Worm (Caenorhabditis elegans) whole organism, mixed stage, embryonic: ENCODE data around the gene srd-13.

Experiments used
- M03D4.4 ChIP-seq: sonication (generic microtip); optimal IDR thresholded peaks from 2 replicates; lab custom pipeline; 2017; ENCODE audit warnings: mild to moderate bottlenecking, missing genetic modification characterization, missing compliant biosample characterization
- bed-3 ChIP-seq: fragments of 200-800 bp; sonication (Bioruptor generic); optimal IDR thresholded peaks from 3 replicates; lab custom pipeline; 2018; ENCODE audit warnings: mild to moderate bottlenecking, missing genetic modification characterization, moderate library complexity, missing compliant biosample characterization
- blmp-1 ChIP-seq: fragments of 150-350 bp; optimal IDR thresholded peaks from 2 replicates; lab custom pipeline; 2014; ENCODE audit warnings: missing biosample characterization, missing genetic modification characterization
- ceh-39 ChIP-seq: fragments of 150-350 bp; optimal IDR thresholded peaks from 2 replicates; lab custom pipeline; 2014; ENCODE audit warnings: missing biosample characterization, missing genetic modification characterization
- ceh-43 ChIP-seq: fragments of 200-800 bp; sonication (Bioruptor generic); optimal IDR thresholded peaks from 2 replicates; lab custom pipeline; 2018; ENCODE audit warnings: mild to moderate bottlenecking, missing genetic modification characterization, moderate library complexity, missing compliant biosample characterization
- ceh-83 ChIP-seq: fragments of 200-800 bp; sonication (Bioruptor generic); optimal IDR thresholded peaks from 2 replicates; lab custom pipeline; 2018; ENCODE audit warnings: mild to moderate bottlenecking, missing genetic modification characterization, missing compliant biosample characterization
- ces-1 ChIP-seq: fragments of 150-350 bp; optimal IDR thresholded peaks from 2 replicates; lab custom pipeline; 2014; ENCODE audit warnings: missing biosample characterization, missing genetic modification reagents, missing genetic modification characterization
- cnd-1 ChIP-seq: fragments of 200-800 bp; sonication (Bioruptor generic); optimal IDR thresholded peaks from 2 replicates; lab custom pipeline; 2018; ENCODE audit warnings: mild to moderate bottlenecking, missing genetic modification characterization, missing compliant biosample characterization
- drap-1 ChIP-seq: fragments of 200-800 bp; sonication (Bioruptor generic); optimal IDR thresholded peaks from 3 replicates; lab custom pipeline; 2018; ENCODE audit warnings: mild to moderate bottlenecking, missing genetic modification characterization, missing compliant biosample characterization
- elt-1 ChIP-seq: sonication (generic microtip); optimal IDR thresholded peaks from 2 replicates; lab custom pipeline; 2017; ENCODE audit warnings: missing genetic modification characterization, mild to moderate bottlenecking, missing compliant biosample characterization, antibody characterized with exemption, moderate library complexity, borderline replicate concordance; ENCODE audit not compliant: insufficient read depth
- elt-3 ChIP-seq: fragments of 150-350 bp; optimal IDR thresholded peaks from 2 replicates; lab custom pipeline; 2014; ENCODE audit warnings: missing biosample characterization, missing genetic modification characterization
- flh-1 ChIP-seq: fragments of 200-800 bp; sonication (Bioruptor generic); optimal IDR thresholded peaks from 2 replicates; lab custom pipeline; 2018; ENCODE audit warnings: mild to moderate bottlenecking, missing genetic modification characterization, moderate library complexity, missing compliant biosample characterization
- ham-2 ChIP-seq: fragments of 200-800 bp; sonication (Bioruptor generic); optimal IDR thresholded peaks from 2 replicates; lab custom pipeline; 2018; ENCODE audit warnings: mild to moderate bottlenecking, missing genetic modification characterization, missing compliant biosample characterization
- hlh-1 ChIP-seq: fragments of 150-350 bp; optimal IDR thresholded peaks from 2 replicates; lab custom pipeline; 2014; ENCODE audit warnings: missing biosample characterization, missing genetic modification reagents, missing genetic modification characterization
- lin-13 ChIP-seq: fragments of 150-350 bp; optimal IDR thresholded peaks from 2 replicates; lab custom pipeline; 2014; ENCODE audit warnings: missing biosample characterization, missing genetic modification characterization
- lin-32 ChIP-seq: fragments of 200-800 bp; sonication (Bioruptor generic); optimal IDR thresholded peaks from 2 replicates; lab custom pipeline; 2018; ENCODE audit warnings: mild to moderate bottlenecking, missing genetic modification characterization, missing compliant biosample characterization
- lsy-2 ChIP-seq: fragments of 150-350 bp; optimal IDR thresholded peaks from 2 replicates; lab custom pipeline; 2014; ENCODE audit warnings: missing biosample characterization, missing genetic modification characterization
- mab-5 ChIP-seq: fragments of 150-350 bp; optimal IDR thresholded peaks from 2 replicates; lab custom pipeline; 2014; ENCODE audit warnings: missing biosample characterization, missing genetic modification characterization
- mep-1 ChIP-seq: fragments of 150-350 bp; optimal IDR thresholded peaks from 2 replicates; lab custom pipeline; 2017; ENCODE audit warnings: missing biosample characterization, missing genetic modification reagents, missing genetic modification characterization, inconsistent platforms
- mls-2 ChIP-seq: sonication (generic microtip); optimal IDR thresholded peaks from 2 replicates; lab custom pipeline; 2016; ENCODE audit warnings: mild to moderate bottlenecking, missing genetic modification characterization, moderate library complexity, missing compliant biosample characterization
- nhr-12 ChIP-seq: fragments of 150-350 bp; optimal IDR thresholded peaks from 2 replicates; lab custom pipeline; 2014; ENCODE audit warnings: missing biosample characterization, missing genetic modification characterization
- nhr-2 ChIP-seq: fragments of 150-350 bp; optimal IDR thresholded peaks from 2 replicates; lab custom pipeline; 2014; ENCODE audit warnings: missing biosample characterization, missing genetic modification characterization
- nhr-237 ChIP-seq: fragments of 150-350 bp; optimal IDR thresholded peaks from 2 replicates; lab custom pipeline; 2014; ENCODE audit warnings: missing biosample characterization, missing genetic modification characterization
- nhr-28 ChIP-seq: fragments of 150-350 bp; optimal IDR thresholded peaks from 2 replicates; lab custom pipeline; 2014; ENCODE audit warnings: missing biosample characterization, missing genetic modification characterization
- nhr-76 ChIP-seq: sonication (generic microtip); optimal IDR thresholded peaks from 2 replicates; lab custom pipeline; 2017; ENCODE audit warnings: missing biosample characterization, missing genetic modification characterization
- pha-4 ChIP-seq: fragments of 150-350 bp; optimal IDR thresholded peaks from 2 replicates; lab custom pipeline; 2018; ENCODE audit warnings: missing biosample characterization, missing genetic modification reagents, missing genetic modification characterization
- sem-2 ChIP-seq: fragments of 200-800 bp; sonication (Bioruptor generic); optimal IDR thresholded peaks from 2 replicates; lab custom pipeline; 2018; ENCODE audit warnings: mild to moderate bottlenecking, missing genetic modification characterization, missing compliant biosample characterization
- sptf-1 ChIP-seq: sonication (generic microtip); optimal IDR thresholded peaks from 2 replicates; lab custom pipeline; 2017; ENCODE audit warnings: mild to moderate bottlenecking, missing genetic modification characterization, moderate library complexity, missing compliant biosample characterization
- tbx-8 ChIP-seq: fragments of 200-800 bp; sonication (Bioruptor generic); optimal IDR thresholded peaks from 2 replicates; lab custom pipeline; 2018; ENCODE audit warnings: mild to moderate bottlenecking, missing genetic modification characterization, moderate library complexity, missing compliant biosample characterization
- unc-120 ChIP-seq: sonication (generic microtip); optimal IDR thresholded peaks from 2 replicates; lab custom pipeline; 2017; ENCODE audit warnings: missing genetic modification characterization, missing compliant biosample characterization; ENCODE audit not compliant: poor library complexity, severe bottlenecking
- unc-39 ChIP-seq: fragments of 150-350 bp; optimal IDR thresholded peaks from 2 replicates; lab custom pipeline; 2014; ENCODE audit warnings: missing biosample characterization, missing genetic modification characterization
- unc-62 ChIP-seq: fragments of 150-350 bp; optimal IDR thresholded peaks from 2 replicates; lab custom pipeline; 2014; ENCODE audit warnings: missing biosample characterization, missing genetic modification reagents, missing genetic modification characterization
- zip-8 ChIP-seq: fragments of 150-350 bp; optimal IDR thresholded peaks from 2 replicates; lab custom pipeline; 2014; ENCODE audit warnings: missing biosample characterization, missing genetic modification characterization
- ztf-11 ChIP-seq: fragments of 150-350 bp; optimal IDR thresholded peaks from 2 replicates; lab custom pipeline; 2014; ENCODE audit warnings: missing biosample characterization, missing genetic modification characterization

srd-13 gene

ce11 chrIV:5630156-5630555, 5.3 kb downstream of the srd-13 start, which contains the start of gene srd-12:
srd-12 (minus strand) TSS chrIV:5630256.
- TF ChIP-seq nhr-28 (tag; lab: Kevin White, UChicago) (no peak), sem-2 (GFP tag; lab: Kevin White, UChicago) (no peak), unc-62 (GFP tag; lab: Kevin White, UChicago) (no peak), lin-13 (no peak), blmp-1 (tag; lab: Kevin White, UChicago) (no peak), flh-1 (GFP tag; lab: Kevin White, UChicago) (no peak), sptf-1 (tag; lab: Kevin White, UChicago) (no peak), hlh-1 (tag; lab: Kevin White, UChicago) (no peak), cnd-1 (no peak), unc-120 (no peak), nhr-12 (tag; lab: Kevin White, UChicago) (no peak), zip-8 (no peak), drap-1 (no peak), unc-39 (no peak), lin-32 (no peak), ztf-11 (no peak), tbx-8 (GFP tag; lab: Kevin White, UChicago) (no peak), mls-2 (tag; lab: Kevin White, UChicago) (no peak), mep-1 (tag; lab: Kevin White, UChicago) (no peak), ces-1 (no peak)

ce11 chrIV:5627056-5627455, 8.4 kb downstream of the srd-13 start, which contains the start of gene srsx-14:
srsx-14 (minus strand) TSS chrIV:5627156.
- no peak for TF ChIP-seq drap-1
- no peak for TF ChIP-seq bed-3 (GFP tag; lab: Kevin White, UChicago)
- no peak for TF ChIP-seq nhr-12 (tag; lab: Kevin White, UChicago)
- TF ChIP-seq nhr-237 (tag; lab: Kevin White, UChicago), result no peak
- TF ChIP-seq flh-1 (GFP tag; lab: Kevin White, UChicago), result no peak
- TF ChIP-seq ceh-43, result no peak
- no peak for TF ChIP-seq ham-2
- no peak for TF ChIP-seq cnd-1
- TF ChIP-seq ceh-39 (tag; lab: Kevin White, UChicago), result no peak
- TF ChIP-seq unc-62 (GFP tag; lab: Kevin White, UChicago), result no peak

ce11 chrIV:5623718-5624117, 11.7 kb downstream of the srd-13 start, which contains the start of gene srsx-15:
srsx-15 (minus strand) TSS chrIV:5623818.
- TF ChIP-seq lin-32 (no peak), unc-39 (no peak), mls-2 (tag; lab: Kevin White, UChicago) (no peak), unc-62 (GFP tag; lab: Kevin White, UChicago) (no peak), mab-5 (no peak), drap-1 (no peak), blmp-1 (tag; lab: Kevin White, UChicago) (no peak), elt-3 (tag; lab: Kevin White, UChicago) (no peak), flh-1 (GFP tag; lab: Kevin White, UChicago) (no peak), M03D4.4 (tag; lab: Kevin White, UChicago) (no peak), sem-2 (GFP tag; lab: Kevin White, UChicago) (no peak), ceh-83 (GFP tag; lab: Kevin White, UChicago) (no peak), tbx-8 (GFP tag; lab: Kevin White, UChicago) (no peak), nhr-28 (tag; lab: Kevin White, UChicago) (no peak), bed-3 (GFP tag; lab: Kevin White, UChicago) (no peak), elt-1 (tag; lab: Kevin White, UChicago) (no peak), lsy-2 (tag; lab: Kevin White, UChicago) (no peak)

- no peak for TF ChIP-seq mep-1 (tag; lab: Kevin White, UChicago)
- no peak for TF ChIP-seq pha-4 (tag; lab: Kevin White, UChicago)
- no peak for TF ChIP-seq flh-1 (GFP tag; lab: Kevin White, UChicago)
- no peak for TF ChIP-seq ces-1
- no peak for TF ChIP-seq ham-2
- TF ChIP-seq lin-13, result no peak
- TF ChIP-seq ztf-11, result no peak
- no peak for TF ChIP-seq mls-2 (tag; lab: Kevin White, UChicago)
- no peak for TF ChIP-seq nhr-76
- TF ChIP-seq tbx-8 (GFP tag; lab: Kevin White, UChicago), result no peak
- no peak for TF ChIP-seq mab-5
- TF ChIP-seq sem-2 (GFP tag; lab: Kevin White, UChicago), result no peak
- no peak for TF ChIP-seq elt-3 (tag; lab: Kevin White, UChicago)
- no peak for TF ChIP-seq sptf-1 (tag; lab: Kevin White, UChicago)
- no peak for TF ChIP-seq nhr-2 (tag; lab: Kevin White, UChicago)
- TF ChIP-seq nhr-28 (tag; lab: Kevin White, UChicago), result no peak
- TF ChIP-seq lsy-2 (tag; lab: Kevin White, UChicago), result no peak
- no peak for TF ChIP-seq cnd-1
- TF ChIP-seq blmp-1 (tag; lab: Kevin White, UChicago), result no peak
- no peak for TF ChIP-seq M03D4.4 (tag; lab: Kevin White, UChicago)
Measured at ce11 chrIV:5619643-5620042, 15.8 kb downstream of the srd-13 start, which contains the start of gene srsx-16. srsx-16 (minus strand) TSS chrIV:5619743.
